Fruit fly (Drosophila melanogaster): Measurements from ENCODE around the gene Spn28Dc.

- peak; percentile 38 for TF ChIP-seq CG16779 (tag; optimal IDR thresholded peaks at IDR 0.05)
- TF ChIP-seq Blimp-1 (GFP tag; optimal IDR thresholded peaks at IDR 0.05), result peak; percentile 0
- peak; percentile 45 for TF ChIP-seq CG7368 (GFP tag; optimal IDR thresholded peaks at IDR 0.05)
- TF ChIP-seq CG11294 (GFP tag; IDR thresholded peaks at IDR 0.05), result no peak
- peak; percentile 42 for TF ChIP-seq CG6854 (GFP tag; optimal IDR thresholded peaks at IDR 0.05)
- peak; percentile 43 for TF ChIP-seq Lpt (GFP tag; optimal IDR thresholded peaks at IDR 0.05)
- TF ChIP-seq CG32006 (GFP tag; optimal IDR thresholded peaks at IDR 0.05), result peak; percentile 70
- TF ChIP-seq CG6808 (GFP tag; optimal IDR thresholded peaks at IDR 0.05), result peak; percentile 56
- no peak for TF ChIP-seq Gug (GFP tag; IDR thresholded peaks at IDR 0.05)
- TF ChIP-seq achi (GFP tag; optimal IDR thresholded peaks at IDR 0.05), result peak; percentile 53
Observed at dm6 chr2L:7984889-7985514, 22.0 kb downstream of the Spn28Dc start.
